Fruit fly (Drosophila melanogaster) whole organism, prepupa: Measurements from ENCODE around the gene CG7332.

Experiments used
- CG10631 ChIP-seq: fragments of 200-800 bp; sonication (Bioruptor generic); optimal IDR thresholded peaks from 2 replicates; lab custom pipeline; 2016; ENCODE audit warnings: missing biosample characterization, missing genetic modification characterization
- CG11762 ChIP-seq: fragments of 200-800 bp; sonication (Bioruptor generic); optimal IDR thresholded peaks from 3 replicates; lab custom pipeline; 2016; ENCODE audit warnings: missing biosample characterization, missing genetic modification characterization; ENCODE audit not compliant: insufficient read depth
- CG6792 ChIP-seq: fragments of 200-800 bp; sonication (Bioruptor generic); optimal IDR thresholded peaks from 3 replicates; lab custom pipeline; 2016; ENCODE audit warnings: missing biosample characterization, missing genetic modification characterization
- Ets96B ChIP-seq: fragments of 200-800 bp; optimal IDR thresholded peaks from 2 replicates; lab custom pipeline; 2019; ENCODE audit warnings: missing biosample characterization, mild to moderate bottlenecking, missing genetic modification characterization, moderate library complexity
- OdsH ChIP-seq: fragments of 200-800 bp; sonication (Bioruptor generic); optimal IDR thresholded peaks from 3 replicates; lab custom pipeline; 2016; ENCODE audit warnings: missing biosample characterization, missing genetic modification characterization
- acj6 ChIP-seq: fragments of 200-800 bp; sonication (Bioruptor generic); optimal IDR thresholded peaks from 3 replicates; lab custom pipeline; 2016; ENCODE audit warnings: missing biosample characterization, missing genetic modification characterization
- fd59A ChIP-seq: fragments of 200-800 bp; sonication (Bioruptor generic); optimal IDR thresholded peaks from 2 replicates; lab custom pipeline; 2017; ENCODE audit warnings: missing biosample characterization, mild to moderate bottlenecking, missing genetic modification characterization, missing genetic modification reagents
- lz ChIP-seq: fragments of 200-800 bp; sonication (Bioruptor generic); optimal IDR thresholded peaks from 3 replicates; lab custom pipeline; 2016; ENCODE audit warnings: missing biosample characterization, missing genetic modification characterization
- net ChIP-seq: fragments of 200-800 bp; sonication (Bioruptor generic); optimal IDR thresholded peaks from 3 replicates; lab custom pipeline; 2016; ENCODE audit warnings: missing biosample characterization, missing genetic modification characterization
- pdm3 ChIP-seq: fragments of 200-800 bp; sonication (Bioruptor generic); optimal IDR thresholded peaks from 3 replicates; lab custom pipeline; 2016; ENCODE audit warnings: missing biosample characterization, missing genetic modification characterization
- vri ChIP-seq: fragments of 200-800 bp; sonication (Bioruptor generic); optimal IDR thresholded peaks from 3 replicates; lab custom pipeline; 2016; ENCODE audit warnings: missing biosample characterization, mild to moderate bottlenecking, missing genetic modification characterization

- TF ChIP-seq Ets96B (tag; lab: Kevin White, UChicago) (peak; percentile 68), net (GFP tag; lab: Kevin White, UChicago) (peak; percentile 63), CG6792 (GFP tag; lab: Kevin White, UChicago) (peak; percentile 69), pdm3 (GFP tag; lab: Kevin White, UChicago) (peak; percentile 65), CG11762 (GFP tag; lab: Kevin White, UChicago) (peak; percentile 54), vri (GFP tag; lab: Kevin White, UChicago) (peak; percentile 17), CG10631 (GFP tag; lab: Kevin White, UChicago) (peak; percentile 75), acj6 (GFP tag; lab: Kevin White, UChicago) (peak; percentile 66), fd59A (GFP tag; lab: Kevin White, UChicago) (peak; percentile 70), lz (GFP tag; lab: Kevin White, UChicago) (peak; percentile 72), OdsH (GFP tag; lab: Kevin White, UChicago) (peak; percentile 74)
Observed at dm6 chrX:18924713-18925112, 40.4 kb downstream of the CG7332 start.
